Worm (Caenorhabditis elegans) whole organism, L4 larva: ENCODE measurements around the gene cest-35.1.

Source experiments
- D1046.2 ChIP-seq: fragments of 200-800 bp; sonication (Bioruptor generic); IDR thresholded peaks from 2 replicates; pipeline ENCODE4 v1.3.6; 2022; ENCODE audit warnings: missing genetic modification characterization, missing compliant biosample characterization
- F10B5.3 ChIP-seq: sonication (generic microtip); optimal IDR thresholded peaks from 2 replicates; lab custom pipeline; 2016; ENCODE audit warnings: mild to moderate bottlenecking, missing genetic modification characterization, missing compliant biosample characterization
- F37D6.2 ChIP-seq: sonication (generic microtip); optimal IDR thresholded peaks from 2 replicates; lab custom pipeline; 2016; ENCODE audit warnings: mild to moderate bottlenecking, missing genetic modification characterization, missing compliant biosample characterization
- F44E2.7 ChIP-seq: fragments of 200-800 bp; sonication (Bioruptor generic); IDR thresholded peaks from 2 replicates; pipeline ENCODE4 v2.1.2; 2022; ENCODE audit warnings: missing genetic modification characterization, missing compliant biosample characterization
- T26A8.4 ChIP-seq: fragments of 200-800 bp; sonication (Bioruptor generic); IDR thresholded peaks from 2 replicates; pipeline ENCODE4 v1.3.6; 2022; ENCODE audit warnings: missing genetic modification characterization, missing compliant biosample characterization
- Y48G9A.11 ChIP-seq: fragments of 200-800 bp; sonication (Bioruptor generic); IDR thresholded peaks from 2 replicates; pipeline ENCODE4 v1.3.6; 2022; ENCODE audit warnings: missing genetic modification reagents, missing genetic modification characterization, missing compliant biosample characterization
- Y75B8A.6 ChIP-seq: fragments of 200-800 bp; sonication (Bioruptor generic); IDR thresholded peaks from 2 replicates; pipeline ENCODE4 v1.3.6; 2022; ENCODE audit warnings: missing genetic modification reagents, missing genetic modification characterization, missing compliant biosample characterization
- ama-1 ChIP-seq: fragments of 150-350 bp; optimal IDR thresholded peaks from 2 replicates; lab custom pipeline; 2014; ENCODE audit warnings: inconsistent platforms, mixed read lengths
- arid-1 ChIP-seq: fragments of 200-800 bp; sonication (Bioruptor generic); conservative IDR thresholded peaks from 2 replicates; pipeline ENCODE4 v1.3.6; 2022; ENCODE audit warnings: missing genetic modification reagents, missing genetic modification characterization, missing compliant biosample characterization
- ceh-20 ChIP-seq: fragments of 200-800 bp; sonication (Bioruptor generic); IDR thresholded peaks from 2 replicates; pipeline ENCODE4 v1.3.6; 2022; ENCODE audit warnings: missing genetic modification reagents, missing genetic modification characterization, missing compliant biosample characterization
- ceh-28 ChIP-seq: fragments of 150-350 bp; optimal IDR thresholded peaks from 2 replicates; lab custom pipeline; 2014; ENCODE audit warnings: missing biosample characterization, missing genetic modification reagents, missing genetic modification characterization
- ceh-44 ChIP-seq: fragments of 200-800 bp; sonication (Bioruptor generic); IDR thresholded peaks from 2 replicates; pipeline ENCODE4 v1.3.6; 2022; ENCODE audit warnings: missing genetic modification reagents, missing genetic modification characterization, missing compliant biosample characterization
- ceh-62 ChIP-seq: sonication (generic microtip); optimal IDR thresholded peaks from 2 replicates; lab custom pipeline; 2017; ENCODE audit warnings: missing biosample characterization, missing genetic modification characterization
- ces-1 ChIP-seq: fragments of 150-350 bp; sonication (generic microtip); optimal IDR thresholded peaks from 4 replicates; lab custom pipeline; 2014; ENCODE audit warnings: missing biosample characterization, missing genetic modification reagents, missing genetic modification characterization
- ctbp-1 ChIP-seq: fragments of 200-800 bp; sonication (Bioruptor generic); IDR thresholded peaks from 2 replicates; pipeline ENCODE4 v1.3.6; 2022; ENCODE audit warnings: missing genetic modification reagents, missing genetic modification characterization, missing compliant biosample characterization
- daf-12 ChIP-seq: fragments of 150-350 bp; optimal IDR thresholded peaks from 2 replicates; lab custom pipeline; 2014; ENCODE audit warnings: missing biosample characterization, missing genetic modification reagents, missing genetic modification characterization
- daf-16 ChIP-seq, 3 experiments: sonication (generic microtip); optimal IDR thresholded peaks; 2 replicates each; lab custom pipeline; 2016 to 2017; ENCODE audit warnings: missing genetic modification characterization in 3 of 3, missing genetic modification reagents in 3 of 3, mild to moderate bottlenecking in 2 of 3, missing compliant biosample characterization in 2 of 3, missing biosample characterization in 1 of 3, moderate library complexity in 1 of 3
- daf-19 ChIP-seq: fragments of 200-800 bp; sonication (Bioruptor generic); conservative IDR thresholded peaks from 2 replicates; pipeline ENCODE4 v1.3.6; 2022; ENCODE audit warnings: missing genetic modification characterization, missing compliant biosample characterization
- dmd-6 ChIP-seq: fragments of 200-800 bp; sonication (Bioruptor generic); IDR thresholded peaks from 2 replicates; pipeline ENCODE4 v1.3.6; 2022; ENCODE audit warnings: missing genetic modification reagents, missing genetic modification characterization, missing compliant biosample characterization
- dmd-8 ChIP-seq: fragments of 200-800 bp; sonication (Bioruptor generic); IDR thresholded peaks from 2 replicates; pipeline ENCODE4 v1.3.6; 2022; ENCODE audit warnings: missing genetic modification characterization, missing compliant biosample characterization
- dpl-1 ChIP-seq: fragments of 150-350 bp; optimal IDR thresholded peaks from 2 replicates; lab custom pipeline; 2014; ENCODE audit warnings: missing biosample characterization, missing genetic modification reagents, missing genetic modification characterization
- duxl-1 ChIP-seq: sonication (generic microtip); optimal IDR thresholded peaks from 2 replicates; lab custom pipeline; 2016; ENCODE audit warnings: mild to moderate bottlenecking, missing genetic modification characterization, moderate library complexity, missing compliant biosample characterization; ENCODE audit not compliant: poor library complexity
- dve-1 ChIP-seq: sonication (generic microtip); optimal IDR thresholded peaks from 2 replicates; lab custom pipeline; 2017; ENCODE audit warnings: antibody characterized with exemption, mild to moderate bottlenecking, missing genetic modification characterization, missing compliant biosample characterization; ENCODE audit not compliant: insufficient read depth
- egl-43 ChIP-seq: fragments of 200-800 bp; sonication (Bioruptor generic); IDR thresholded peaks from 2 replicates; pipeline ENCODE4 v1.3.6; 2022; ENCODE audit warnings: missing genetic modification reagents, missing genetic modification characterization, missing compliant biosample characterization
- hif-1 ChIP-seq, 2 experiments: sonication (generic microtip); optimal IDR thresholded peaks; 2 replicates each; lab custom pipeline; 2016 to 2017; ENCODE audit warnings: missing compliant biosample characterization in 2 of 2, missing genetic modification characterization in 2 of 2, missing genetic modification reagents in 2 of 2, missing genotype in 2 of 2, mild to moderate bottlenecking in 1 of 2
- hlh-11 ChIP-seq: fragments of 200-800 bp; sonication (Bioruptor generic); optimal IDR thresholded peaks from 2 replicates; lab custom pipeline; 2018; ENCODE audit warnings: mild to moderate bottlenecking, missing genetic modification characterization, missing compliant biosample characterization
- jun-1 ChIP-seq: fragments of 150-350 bp; optimal IDR thresholded peaks from 2 replicates; lab custom pipeline; 2014; ENCODE audit warnings: missing biosample characterization, missing genetic modification reagents, missing genetic modification characterization
- lim-7 ChIP-seq: fragments of 200-800 bp; sonication (Bioruptor generic); IDR thresholded peaks from 2 replicates; pipeline ENCODE4 v1.3.6; 2022; ENCODE audit warnings: missing genetic modification characterization, missing compliant biosample characterization
- lin-1 ChIP-seq: fragments of 200-800 bp; sonication (Bioruptor generic); IDR thresholded peaks from 2 replicates; pipeline ENCODE4 v1.3.6; 2022; ENCODE audit warnings: missing genetic modification reagents, missing genetic modification characterization, missing compliant biosample characterization
- lin-13 ChIP-seq: fragments of 150-350 bp; optimal IDR thresholded peaks from 2 replicates; lab custom pipeline; 2014; ENCODE audit warnings: missing biosample characterization, missing genetic modification reagents, missing genetic modification characterization
- lin-29 ChIP-seq: fragments of 200-800 bp; sonication (Bioruptor generic); IDR thresholded peaks from 2 replicates; pipeline ENCODE4 v1.3.6; 2022; ENCODE audit warnings: missing genetic modification reagents, missing genetic modification characterization, missing compliant biosample characterization
- lir-3 ChIP-seq: sonication (generic microtip); optimal IDR thresholded peaks from 2 replicates; lab custom pipeline; 2016; ENCODE audit warnings: mild to moderate bottlenecking, missing genetic modification characterization, missing compliant biosample characterization
- lsy-2 ChIP-seq, 2 experiments: fragments of 150-350 bp in 1 of 2; sonication (generic microtip) in 1 of 2; optimal IDR thresholded peaks; 2 replicates each; lab custom pipeline; 2014 to 2017; ENCODE audit warnings: missing biosample characterization in 2 of 2, missing genetic modification characterization in 2 of 2
- madf-9 ChIP-seq: fragments of 200-800 bp; sonication (Bioruptor generic); conservative IDR thresholded peaks from 2 replicates; pipeline ENCODE4 v1.3.6; 2022; ENCODE audit warnings: missing genetic modification reagents, missing genetic modification characterization, missing compliant biosample characterization
- nhr-10 ChIP-seq: fragments of 150-350 bp; optimal IDR thresholded peaks from 2 replicates; lab custom pipeline; 2014; ENCODE audit warnings: missing biosample characterization, missing genetic modification characterization
- nhr-102 ChIP-seq: sonication (generic microtip); optimal IDR thresholded peaks from 2 replicates; lab custom pipeline; 2016; ENCODE audit warnings: mild to moderate bottlenecking, missing genetic modification characterization, moderate library complexity, missing compliant biosample characterization
- nhr-111 ChIP-seq: fragments of 200-800 bp; sonication (Bioruptor generic); optimal IDR thresholded peaks from 2 replicates; lab custom pipeline; 2018; ENCODE audit warnings: mild to moderate bottlenecking, missing genetic modification characterization, missing compliant biosample characterization
- nhr-28 ChIP-seq: fragments of 150-350 bp; optimal IDR thresholded peaks from 2 replicates; lab custom pipeline; 2014; ENCODE audit warnings: missing biosample characterization, missing genetic modification characterization
- nhr-6 ChIP-seq: fragments of 150-350 bp; optimal IDR thresholded peaks from 2 replicates; lab custom pipeline; 2014; ENCODE audit warnings: missing biosample characterization, missing genetic modification characterization
- nhr-77 ChIP-seq: fragments of 150-350 bp; optimal IDR thresholded peaks from 2 replicates; lab custom pipeline; 2014; ENCODE audit warnings: missing biosample characterization, missing genetic modification characterization
- php-3 ChIP-seq: fragments of 200-800 bp; sonication (Bioruptor generic); IDR thresholded peaks from 2 replicates; pipeline ENCODE4 v1.3.6; 2022; ENCODE audit warnings: missing genetic modification reagents, missing genetic modification characterization, missing compliant biosample characterization
- pqm-1 ChIP-seq: sonication (generic microtip); optimal IDR thresholded peaks from 2 replicates; lab custom pipeline; 2017; ENCODE audit warnings: missing biosample characterization, missing genetic modification characterization
- set-16 ChIP-seq: fragments of 200-800 bp; sonication (Bioruptor generic); IDR thresholded peaks from 2 replicates; pipeline ENCODE4 v1.3.6; 2022; ENCODE audit warnings: missing genetic modification reagents, missing genetic modification characterization, missing compliant biosample characterization
- snpc-4 ChIP-seq: fragments of 150-350 bp; optimal IDR thresholded peaks from 2 replicates; lab custom pipeline; 2014; ENCODE audit warnings: missing biosample characterization, missing genetic modification characterization
- tra-1 ChIP-seq: fragments of 200-800 bp; sonication (Bioruptor generic); IDR thresholded peaks from 2 replicates; pipeline ENCODE4 v1.3.6; 2022; ENCODE audit warnings: missing genetic modification reagents, missing genetic modification characterization, missing compliant biosample characterization
- unc-39 ChIP-seq: sonication (generic microtip); optimal IDR thresholded peaks from 2 replicates; lab custom pipeline; 2017; ENCODE audit warnings: missing biosample characterization, missing genetic modification characterization
- zfp-2 ChIP-seq: sonication (generic microtip); optimal IDR thresholded peaks from 2 replicates; lab custom pipeline; 2016; ENCODE audit warnings: mild to moderate bottlenecking, missing genetic modification characterization, missing compliant biosample characterization
- zfp-3 ChIP-seq: fragments of 200-800 bp; sonication (Bioruptor generic); conservative IDR thresholded peaks from 2 replicates; pipeline ENCODE4 v1.3.6; 2022; ENCODE audit warnings: missing genetic modification reagents, missing genetic modification characterization, missing compliant biosample characterization
- zip-11 ChIP-seq: fragments of 200-800 bp; sonication (Bioruptor generic); IDR thresholded peaks from 2 replicates; pipeline ENCODE4 v1.3.6; 2022; ENCODE audit warnings: missing genetic modification characterization, missing compliant biosample characterization

cest-35.1 gene

ce11 chrV:5198240-5198639 is 44.7 kb downstream of the cest-35.1 start, which contains the start of gene Y47A7.2:
Gene Y47A7.2 (minus strand): TSS chrV:5198340.
- TF ChIP-seq zfp-3 (GFP tag; lab: Robert Waterston, UW) (no peak), nhr-111 (GFP tag; lab: Kevin White, UChicago) (no peak), lin-29 (GFP tag; lab: Robert Waterston, UW) (no peak), lin-13 (GFP tag; lab: Kevin White, UChicago) (no peak), Y75B8A.6 (GFP tag; lab: Robert Waterston, UW) (no peak), ceh-62 (tag; lab: Kevin White, UChicago) (no peak), daf-19 (no peak), ceh-44 (GFP tag; lab: Robert Waterston, UW) (no peak), daf-16 (GFP tag; optimal IDR thresholded peaks at IDR 0.05; lab: Kevin White, UChicago) (no peak), daf-16 (tag; optimal IDR thresholded peaks at IDR 0.05; lab: Kevin White, UChicago) (no peak), lsy-2 (tag; optimal IDR thresholded peaks at IDR 0.05; lab: Kevin White, UChicago) (no peak)

- no peak for TF ChIP-seq madf-9 (GFP tag; lab: Robert Waterston, UW)
- TF ChIP-seq zip-11 (GFP tag; lab: Robert Waterston, UW) = no peak
- TF ChIP-seq ceh-28 (tag; lab: Kevin White, UChicago) = no peak
- no peak for TF ChIP-seq duxl-1
- TF ChIP-seq nhr-6 = no peak
Observed at ce11 chrV:5194508-5194907, 48.4 kb downstream of the cest-35.1 start, which contains the start of gene abu-8. Gene abu-8 (minus strand): TSS chrV:5194608.

DNA sequence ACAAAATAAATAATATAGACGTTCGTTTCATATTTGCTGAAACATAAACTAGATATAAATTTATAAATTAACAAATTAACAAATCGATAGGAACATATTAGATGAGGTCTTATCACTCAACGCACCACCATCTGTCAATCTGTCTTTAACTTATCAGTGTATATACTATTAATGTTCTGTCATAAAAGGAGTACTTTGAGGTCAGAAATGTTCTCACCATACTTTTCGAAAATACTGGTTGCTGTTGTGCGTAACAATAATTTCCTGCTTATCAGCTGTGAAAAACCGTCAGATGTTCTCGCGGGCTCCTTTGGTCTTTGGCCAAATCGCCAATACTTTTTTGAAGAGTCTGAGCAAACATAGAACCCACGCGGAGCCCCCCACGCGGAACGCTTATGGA is 50.4 kb downstream of the cest-35.1 start, which contains the start of gene C03A7.13:
TSS of gene C03A7.13 (minus strand) at position 43 of the 400 bp plus-strand sequence.
- no peak for TF ChIP-seq snpc-4 (tag; lab: Kevin White, UChicago)
- TF ChIP-seq ceh-28 (tag; lab: Kevin White, UChicago) = no peak
- TF ChIP-seq nhr-10 = no peak
- no peak for TF ChIP-seq F10B5.3 (tag; lab: Kevin White, UChicago)
- TF ChIP-seq dve-1 (tag; lab: Kevin White, UChicago) = peak; percentile 93
- TF ChIP-seq jun-1 = no peak
- TF ChIP-seq dmd-6 (GFP tag; lab: Robert Waterston, UW) = peak; percentile 92
- TF ChIP-seq pqm-1 = peak; percentile 78
- no peak for TF ChIP-seq unc-39 (tag; lab: Kevin White, UChicago)
- no peak for TF ChIP-seq D1046.2 (GFP tag; lab: Robert Waterston, UW)
- no peak for TF ChIP-seq zfp-2 (tag; lab: Kevin White, UChicago)
- no peak for TF ChIP-seq dmd-8 (GFP tag; lab: Robert Waterston, UW)
- no peak for TF ChIP-seq lir-3 (tag; lab: Kevin White, UChicago)
- TF ChIP-seq ceh-20 = 0 out of 2 replicates have a peak, but pooled peaks have one; percentile 20
- peak; percentile 90 for TF ChIP-seq php-3 (GFP tag; lab: Robert Waterston, UW)
- TF ChIP-seq dpl-1 (GFP tag; lab: Kevin White, UChicago) = no peak
- TF ChIP-seq ama-1 (lab: Kevin White, UChicago) = no peak
- TF ChIP-seq F37D6.2 (tag; lab: Kevin White, UChicago) = no peak
- TF ChIP-seq T26A8.4 (GFP tag; lab: Robert Waterston, UW) = no peak
- no peak for TF ChIP-seq set-16 (GFP tag; lab: Robert Waterston, UW)
- TF ChIP-seq hlh-11 (tag; lab: Kevin White, UChicago) = peak; percentile 77
- TF ChIP-seq daf-12 (tag; lab: Kevin White, UChicago) = no peak
- 0 out of 2 replicates have a peak, but pooled peaks have one; percentile 26 for TF ChIP-seq lin-1 (GFP tag; lab: Robert Waterston, UW)
- no peak for TF ChIP-seq ctbp-1 (GFP tag; lab: Robert Waterston, UW)
- no peak for TF ChIP-seq hif-1 (tag; optimal IDR thresholded peaks at IDR 0.05; lab: Kevin White, UChicago)
- no peak for TF ChIP-seq F44E2.7 (GFP tag; lab: Robert Waterston, UW)
- TF ChIP-seq nhr-102 (tag; lab: Kevin White, UChicago) = peak; percentile 58
- TF ChIP-seq nhr-77 (tag; lab: Kevin White, UChicago) = peak; percentile 86
- TF ChIP-seq egl-43 = no peak
- TF ChIP-seq Y48G9A.11 = no peak
- no peak for TF ChIP-seq arid-1 (GFP tag; lab: Robert Waterston, UW)
- peak; percentile 59; the same call in 1 of the 2 replicates for TF ChIP-seq tra-1 (GFP tag; lab: Robert Waterston, UW)
- TF ChIP-seq nhr-28 (tag; lab: Kevin White, UChicago) = peak; percentile 89
- TF ChIP-seq ces-1 (GFP tag; lab: Kevin White, UChicago) = no peak
- TF ChIP-seq lim-7 (GFP tag; lab: Robert Waterston, UW) = no peak
